In the genomic region with DNA sequence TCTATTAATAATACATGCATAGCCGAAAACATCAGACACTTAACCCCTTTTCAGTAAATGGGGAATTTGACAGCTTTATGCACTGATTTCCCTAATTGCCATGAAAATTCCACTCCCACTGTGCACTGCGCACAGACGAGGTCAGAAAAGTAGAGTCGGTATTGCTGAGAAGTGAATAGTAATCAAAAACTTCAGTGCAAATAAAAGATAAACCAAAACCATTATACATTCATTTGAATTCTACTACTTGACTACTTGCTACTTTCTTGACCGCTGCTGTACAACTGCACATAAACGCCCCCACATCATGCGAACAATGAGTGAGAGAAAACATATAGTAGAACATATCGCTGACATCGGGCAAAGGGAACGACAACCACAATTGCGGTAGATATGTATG, we compare ENCODE assay signal across 5 fruit fly cellular contexts.
TF ChIP-seq lines count a peak whose summit lies in the region.

No protein-coding gene starts in this region.

- peak; percentile 49 for TF ChIP-seq CTCF in whole organism, embryonic (GFP tag; optimal IDR thresholded peaks at IDR 0.05; lab: Kevin White, UChicago)

TF ChIP-seq in whole organism, adult, 20 proteins besides CTCF, POLR2A, EP300 and RAD21 (continues in another document):
- TF ChIP-seq CG5204 (GFP tag; optimal IDR thresholded peaks at IDR 0.05; lab: Kevin White, UChicago) (peak; percentile 54), CG1620 (GFP tag; optimal IDR thresholded peaks at IDR 0.05; lab: Kevin White, UChicago) (no peak), bab1 (GFP tag; optimal IDR thresholded peaks at IDR 0.05; lab: Kevin White, UChicago) (peak; percentile 66), Clk (GFP tag; optimal IDR thresholded peaks at IDR 0.05; lab: Kevin White, UChicago) (peak; percentile 19), pad (GFP tag; optimal IDR thresholded peaks at IDR 0.05; lab: Kevin White, UChicago) (peak; percentile 22), CG7101 (tag; optimal IDR thresholded peaks at IDR 0.05; lab: Kevin White, UChicago) (peak; percentile 73), CG11617 (GFP tag; optimal IDR thresholded peaks at IDR 0.05; lab: Kevin White, UChicago) (no peak), kay (GFP tag; lab: Kevin White, UChicago; ENCODE audit: borderline replicate concordance) (no peak), CG7045 (GFP tag; optimal IDR thresholded peaks at IDR 0.05; lab: Kevin White, UChicago) (peak; percentile 64), toe (GFP tag; optimal IDR thresholded peaks at IDR 0.05; lab: Kevin White, UChicago) (no peak), tj (GFP tag; optimal IDR thresholded peaks at IDR 0.05; lab: Kevin White, UChicago) (peak; percentile 6), Crg-1 (GFP tag; optimal IDR thresholded peaks at IDR 0.05; lab: Kevin White, UChicago) (no peak), cnc (optimal IDR thresholded peaks at IDR 0.05; lab: Kevin White, UChicago) (no peak), CG33017 (tag; optimal IDR thresholded peaks at IDR 0.05; lab: Kevin White, UChicago) (peak; percentile 61), cic (GFP tag; optimal IDR thresholded peaks at IDR 0.05; lab: Kevin White, UChicago) (no peak), Mnt (GFP tag; optimal IDR thresholded peaks at IDR 0.05; lab: Kevin White, UChicago) (no peak), Hr96 (GFP tag; optimal IDR thresholded peaks at IDR 0.05; lab: Kevin White, UChicago) (no peak)

TF ChIP-seq in whole organism, embryonic, 481 proteins besides CTCF, POLR2A, EP300 and RAD21 (continues in another document):
- no peak for TF ChIP-seq sna (GFP tag; IDR thresholded peaks at IDR 0.05; lab: Robert Waterston, UW; ENCODE audit: partially characterized antibody)
- TF ChIP-seq CG11398 (GFP tag; optimal IDR thresholded peaks at IDR 0.05; lab: Kevin White, UChicago), result peak; percentile 84
- no peak for TF ChIP-seq CG6175 (GFP tag; IDR thresholded peaks at IDR 0.05; lab: Robert Waterston, UW)
- TF ChIP-seq dysf (GFP tag; IDR thresholded peaks at IDR 0.05; lab: Robert Waterston, UW), result peak; percentile 88
- TF ChIP-seq lbe (GFP tag; optimal IDR thresholded peaks at IDR 0.05; lab: Kevin White, UChicago), result no peak
- TF ChIP-seq run (tag; optimal IDR thresholded peaks at IDR 0.05; lab: Kevin White, UChicago), result peak; percentile 65
- peak; percentile 73 for TF ChIP-seq Bdp1 (GFP tag; optimal IDR thresholded peaks at IDR 0.05; lab: Kevin White, UChicago)
- TF ChIP-seq z (GFP tag; IDR thresholded peaks at IDR 0.05; lab: Robert Waterston, UW), result peak; percentile 69; the same call in 2 of the 3 replicates
- peak; percentile 81 for TF ChIP-seq ewg (GFP tag; optimal IDR thresholded peaks at IDR 0.05; lab: Kevin White, UChicago)
- TF ChIP-seq CG9876 (GFP tag; optimal IDR thresholded peaks at IDR 0.05; lab: Kevin White, UChicago), result peak; percentile 76
- peak; percentile 85; the same call in 2 of the 3 replicates for TF ChIP-seq CG11093 (GFP tag; IDR thresholded peaks at IDR 0.05; lab: Robert Waterston, UW)
- TF ChIP-seq CG8359 (GFP tag; optimal IDR thresholded peaks at IDR 0.05; lab: Kevin White, UChicago; ENCODE audit: borderline replicate concordance), result peak; percentile 67
- peak; percentile 46 for TF ChIP-seq CG15073 (GFP tag; optimal IDR thresholded peaks at IDR 0.05; lab: Kevin White, UChicago)
- no peak for TF ChIP-seq pros (GFP tag; optimal IDR thresholded peaks at IDR 0.05; lab: Kevin White, UChicago)
- TF ChIP-seq en (GFP tag; optimal IDR thresholded peaks at IDR 0.05; lab: Kevin White, UChicago), result peak; percentile 64
- peak; percentile 54 for TF ChIP-seq ab (GFP tag; optimal IDR thresholded peaks at IDR 0.05; lab: Kevin White, UChicago)
- TF ChIP-seq fu2 (GFP tag; optimal IDR thresholded peaks at IDR 0.05; lab: Kevin White, UChicago), result peak; percentile 65

TF ChIP-seq in whole organism, prepupa, 60 proteins besides CTCF, POLR2A, EP300 and RAD21 (continues in another document):
- TF ChIP-seq CG8632 (GFP tag; optimal IDR thresholded peaks at IDR 0.05; lab: Kevin White, UChicago), result peak; percentile 55
- peak; percentile 93 for TF ChIP-seq Eip78C (GFP tag; lab: Kevin White, UChicago)
- TF ChIP-seq eg (GFP tag; IDR thresholded peaks at IDR 0.05; lab: Robert Waterston, UW), result peak; percentile 94
- TF ChIP-seq CG11762 (GFP tag; optimal IDR thresholded peaks at IDR 0.05; lab: Kevin White, UChicago; ENCODE audit: insufficient read depth), result peak; percentile 41
- TF ChIP-seq Smox (GFP tag; optimal IDR thresholded peaks at IDR 0.05; lab: Kevin White, UChicago), result peak; percentile 61
- TF ChIP-seq acj6 (GFP tag; optimal IDR thresholded peaks at IDR 0.05; lab: Kevin White, UChicago), result peak; percentile 78
- TF ChIP-seq fd59A (GFP tag; optimal IDR thresholded peaks at IDR 0.05; lab: Kevin White, UChicago), result peak; percentile 57
- TF ChIP-seq net (GFP tag; optimal IDR thresholded peaks at IDR 0.05; lab: Kevin White, UChicago), result peak; percentile 76
- peak; percentile 13 to 44 for TF ChIP-seq ss (GFP tag; optimal IDR thresholded peaks at IDR 0.05; lab: Kevin White, UChicago)
- peak; percentile 64 for TF ChIP-seq CG7368 (GFP tag; optimal IDR thresholded peaks at IDR 0.05; lab: Kevin White, UChicago)
- peak; percentile 67 for TF ChIP-seq CG10669 (GFP tag; optimal IDR thresholded peaks at IDR 0.05; lab: Kevin White, UChicago)
- TF ChIP-seq salr (GFP tag; optimal IDR thresholded peaks at IDR 0.05; lab: Kevin White, UChicago), result peak; percentile 33 to 70
- no peak for TF ChIP-seq Blimp-1 (GFP tag; optimal IDR thresholded peaks at IDR 0.05; lab: Kevin White, UChicago)
- TF ChIP-seq CG1621 (tag; optimal IDR thresholded peaks at IDR 0.05; lab: Kevin White, UChicago), result peak; percentile 61
- TF ChIP-seq CG8119 (GFP tag; IDR thresholded peaks at IDR 0.05; lab: Robert Waterston, UW), result peak; percentile 85
- TF ChIP-seq CG11294 (GFP tag; IDR thresholded peaks at IDR 0.05; lab: Robert Waterston, UW), result peak; percentile 76; the same call in 1 of the 2 replicates
- TF ChIP-seq fd85E (GFP tag; optimal IDR thresholded peaks at IDR 0.05; lab: Kevin White, UChicago), result no peak
- peak; percentile 59 for TF ChIP-seq Sox15 (GFP tag; optimal IDR thresholded peaks at IDR 0.05; lab: Kevin White, UChicago)

TF ChIP-seq in whole organism, pupa, 21 proteins besides CTCF, POLR2A, EP300 and RAD21 (continues in another document):
- TF ChIP-seq Pif1B (GFP tag; optimal IDR thresholded peaks at IDR 0.05; lab: Kevin White, UChicago) (peak; percentile 65), CG10348 (GFP tag; IDR thresholded peaks at IDR 0.05; lab: Robert Waterston, UW) (peak; percentile 19; the same call in 1 of the 2 replicates), Ets98B (GFP tag; IDR thresholded peaks at IDR 0.05; lab: Robert Waterston, UW) (peak; percentile 90), CG15710 (tag; optimal IDR thresholded peaks at IDR 0.05; lab: Kevin White, UChicago) (peak; percentile 74), CG4496 (GFP tag; IDR thresholded peaks at IDR 0.05; lab: Robert Waterston, UW) (peak; percentile 95), CG14655 (GFP tag; optimal IDR thresholded peaks at IDR 0.05; lab: Kevin White, UChicago) (peak; percentile 81), Snoo (tag; optimal IDR thresholded peaks at IDR 0.05; lab: Kevin White, UChicago) (peak; percentile 48), CG9948 (tag; optimal IDR thresholded peaks at IDR 0.05; lab: Kevin White, UChicago) (peak; percentile 61), EcR (GFP tag; optimal IDR thresholded peaks at IDR 0.05; lab: Kevin White, UChicago) (no peak), rn (GFP tag; IDR thresholded peaks at IDR 0.05; lab: Robert Waterston, UW) (peak; percentile 66), CG8301 (tag; optimal IDR thresholded peaks at IDR 0.05; lab: Kevin White, UChicago) (peak; percentile 79), Pif1A (GFP tag; optimal IDR thresholded peaks at IDR 0.05; lab: Kevin White, UChicago) (peak; percentile 77), CG12605 (GFP tag; IDR thresholded peaks at IDR 0.05; lab: Robert Waterston, UW) (peak; percentile 87), CG34367 (tag; optimal IDR thresholded peaks at IDR 0.05; lab: Kevin White, UChicago) (peak; percentile 68), CG17806 (tag; optimal IDR thresholded peaks at IDR 0.05; lab: Kevin White, UChicago) (peak; percentile 62), CG8159 (tag; optimal IDR thresholded peaks at IDR 0.05; lab: Kevin White, UChicago) (peak; percentile 62), D1 (tag; optimal IDR thresholded peaks at IDR 0.05; lab: Kevin White, UChicago) (no peak), CG32121 (GFP tag; IDR thresholded peaks at IDR 0.05; lab: Robert Waterston, UW) (peak; percentile 90), fd96Ca (GFP tag; IDR thresholded peaks at IDR 0.05; lab: Robert Waterston, UW) (peak; percentile 90), gl (tag; optimal IDR thresholded peaks at IDR 0.05; lab: Kevin White, UChicago) (peak; percentile 43)

TF ChIP-seq in whole organism, wandering third instar larva, 38 proteins besides CTCF, POLR2A, EP300 and RAD21 (continues in another document):
- peak; percentile 20 for TF ChIP-seq Sp1 (GFP tag; optimal IDR thresholded peaks at IDR 0.05; lab: Kevin White, UChicago)
- TF ChIP-seq brk (GFP tag; optimal IDR thresholded peaks at IDR 0.05; lab: Kevin White, UChicago), result no peak
- TF ChIP-seq sage (GFP tag; optimal IDR thresholded peaks at IDR 0.05; lab: Kevin White, UChicago), result no peak
- no peak for TF ChIP-seq CrebA (GFP tag; optimal IDR thresholded peaks at IDR 0.05; lab: Kevin White, UChicago; ENCODE audit: borderline replicate concordance)
- TF ChIP-seq Vsx2 (GFP tag; optimal IDR thresholded peaks at IDR 0.05; lab: Kevin White, UChicago; ENCODE audit: partially characterized antibody), result no peak
- TF ChIP-seq usp (GFP tag; optimal IDR thresholded peaks at IDR 0.05; lab: Kevin White, UChicago), result no peak
- peak; percentile 74 for TF ChIP-seq rgr (GFP tag; optimal IDR thresholded peaks at IDR 0.05; lab: Kevin White, UChicago)
- TF ChIP-seq Hr83 (GFP tag; optimal IDR thresholded peaks at IDR 0.05; lab: Kevin White, UChicago; ENCODE audit: poor library complexity, severe bottlenecking), result no peak
- TF ChIP-seq lola (GFP tag; optimal IDR thresholded peaks at IDR 0.05; lab: Kevin White, UChicago), result no peak
- TF ChIP-seq Mio (GFP tag; optimal IDR thresholded peaks at IDR 0.05; lab: Kevin White, UChicago), result no peak
- peak; percentile 7 for TF ChIP-seq woc (GFP tag; optimal IDR thresholded peaks at IDR 0.05; lab: Kevin White, UChicago)
- TF ChIP-seq Dif (GFP tag; optimal IDR thresholded peaks at IDR 0.05; lab: Kevin White, UChicago; ENCODE audit: partially characterized antibody), result no peak
- no peak for TF ChIP-seq Hr78 (GFP tag; optimal IDR thresholded peaks at IDR 0.05; lab: Kevin White, UChicago)
- TF ChIP-seq br (GFP tag; optimal IDR thresholded peaks at IDR 0.05; lab: Kevin White, UChicago), result peak; percentile 49
- no peak for TF ChIP-seq CG32264 (GFP tag; optimal IDR thresholded peaks at IDR 0.05; lab: Kevin White, UChicago)
- TF ChIP-seq Jra (GFP tag; optimal IDR thresholded peaks at IDR 0.05; lab: Kevin White, UChicago), result no peak
- TF ChIP-seq Rel (GFP tag; optimal IDR thresholded peaks at IDR 0.05; lab: Kevin White, UChicago), result no peak
- TF ChIP-seq Rel (tag; optimal IDR thresholded peaks at IDR 0.05; lab: Kevin White, UChicago), result no peak
- TF ChIP-seq Hnf4 (GFP tag; optimal IDR thresholded peaks at IDR 0.05; lab: Kevin White, UChicago), result peak; percentile 38
- TF ChIP-seq pan (optimal IDR thresholded peaks at IDR 0.05; lab: Kevin White, UChicago), result no peak
- peak; percentile 59 for TF ChIP-seq fru (GFP tag; optimal IDR thresholded peaks at IDR 0.05; lab: Kevin White, UChicago)
- peak; percentile 61 for TF ChIP-seq HLH106 (tag; optimal IDR thresholded peaks at IDR 0.05; lab: Kevin White, UChicago)
